Fruit fly (Drosophila melanogaster) whole organism, adult: Measurements from ENCODE around the gene CG46458.

Experiments used
- CG11617 ChIP-seq: fragments of 200-800 bp; sonication (Bioruptor generic); optimal IDR thresholded peaks from 2 replicates; lab custom pipeline; 2017; ENCODE audit warnings: mild to moderate bottlenecking, missing biosample characterization, missing genetic modification reagents, missing genetic modification characterization
- CG12768 ChIP-seq: fragments of 200-800 bp; sonication (Bioruptor generic); optimal IDR thresholded peaks from 2 replicates; lab custom pipeline; 2017; ENCODE audit warnings: missing biosample characterization, missing genetic modification characterization, mild to moderate bottlenecking, moderate library complexity, missing genetic modification reagents
- CG14711 ChIP-seq: fragments of 200-800 bp; sonication (Bioruptor generic); optimal IDR thresholded peaks from 2 replicates; lab custom pipeline; 2018; ENCODE audit warnings: missing biosample characterization, mild to moderate bottlenecking, missing genetic modification characterization, moderate library complexity
- CG1620 ChIP-seq: fragments of 200-800 bp; sonication (Bioruptor generic); optimal IDR thresholded peaks from 2 replicates; lab custom pipeline; 2016; ENCODE audit warnings: missing biosample characterization, missing genetic modification characterization
- CG33017 ChIP-seq: fragments of 200-800 bp; sonication (Bioruptor generic); optimal IDR thresholded peaks from 2 replicates; lab custom pipeline; 2018; ENCODE audit warnings: missing biosample characterization, mild to moderate bottlenecking, missing genetic modification characterization, moderate library complexity
- CG5204 ChIP-seq: fragments of 200-800 bp; sonication (Bioruptor generic); optimal IDR thresholded peaks from 2 replicates; lab custom pipeline; 2016; ENCODE audit warnings: missing biosample characterization, missing genetic modification characterization
- CG7045 ChIP-seq: fragments of 200-800 bp; sonication (Bioruptor generic); optimal IDR thresholded peaks from 2 replicates; lab custom pipeline; 2017; ENCODE audit warnings: missing biosample characterization, mild to moderate bottlenecking, missing genetic modification characterization
- CG7101 ChIP-seq: fragments of 200-800 bp; sonication (Bioruptor generic); optimal IDR thresholded peaks from 2 replicates; lab custom pipeline; 2018; ENCODE audit warnings: missing biosample characterization, mild to moderate bottlenecking, missing genetic modification characterization, moderate library complexity
- Clk ChIP-seq: fragments of 200-800 bp; sonication (Bioruptor generic); optimal IDR thresholded peaks from 2 replicates; lab custom pipeline; 2017; ENCODE audit warnings: missing biosample characterization, missing genetic modification characterization
- Crg-1 ChIP-seq: fragments of 200-800 bp; sonication (Bioruptor generic); optimal IDR thresholded peaks from 2 replicates; lab custom pipeline; 2016; ENCODE audit warnings: missing biosample characterization, missing genetic modification characterization
- Hr96 ChIP-seq: fragments of 200-800 bp; sonication (Bioruptor generic); optimal IDR thresholded peaks from 2 replicates; lab custom pipeline; 2016; ENCODE audit warnings: missing biosample characterization, missing genetic modification characterization
- Mnt ChIP-seq: fragments of 200-800 bp; sonication (Bioruptor generic); optimal IDR thresholded peaks from 2 replicates; lab custom pipeline; 2016; ENCODE audit warnings: missing biosample characterization, mild to moderate bottlenecking, missing genetic modification characterization
- bab1 ChIP-seq: fragments of 200-800 bp; sonication (Bioruptor generic); optimal IDR thresholded peaks from 3 replicates; lab custom pipeline; 2019; ENCODE audit warnings: missing biosample characterization, mild to moderate bottlenecking, missing genetic modification characterization, moderate library complexity
- cic ChIP-seq: fragments of 200-800 bp; sonication (Bioruptor generic); optimal IDR thresholded peaks from 2 replicates; lab custom pipeline; 2017; ENCODE audit warnings: missing biosample characterization, mild to moderate bottlenecking, missing genetic modification characterization, moderate library complexity
- cnc ChIP-seq, 2 experiments: fragments of >200 bp; optimal IDR thresholded peaks; 2 replicates each; lab custom pipeline; 2017
- kay ChIP-seq: fragments of 200-800 bp; sonication (Bioruptor generic); peaks from one replicate; lab custom pipeline; 2016; ENCODE audit warnings: missing biosample characterization, missing genetic modification characterization, borderline replicate concordance
- ovo ChIP-seq: fragments of 200-800 bp; sonication (Bioruptor generic); optimal IDR thresholded peaks from 2 replicates; lab custom pipeline; 2016; ENCODE audit warnings: missing biosample characterization, missing genetic modification characterization
- pad ChIP-seq: fragments of 200-800 bp; sonication (Bioruptor generic); optimal IDR thresholded peaks from 3 replicates; lab custom pipeline; 2017; ENCODE audit warnings: missing biosample characterization, missing genetic modification characterization, mild to moderate bottlenecking, moderate library complexity, missing genetic modification reagents
- tj ChIP-seq: fragments of 200-800 bp; sonication (Bioruptor generic); optimal IDR thresholded peaks from 3 replicates; lab custom pipeline; 2017; ENCODE audit warnings: missing biosample characterization, mild to moderate bottlenecking, missing genetic modification characterization, moderate library complexity
- toe ChIP-seq: fragments of 200-800 bp; sonication (Bioruptor generic); optimal IDR thresholded peaks from 2 replicates; lab custom pipeline; 2016; ENCODE audit warnings: missing biosample characterization, missing genetic modification characterization

CG46458 gene

DNA sequence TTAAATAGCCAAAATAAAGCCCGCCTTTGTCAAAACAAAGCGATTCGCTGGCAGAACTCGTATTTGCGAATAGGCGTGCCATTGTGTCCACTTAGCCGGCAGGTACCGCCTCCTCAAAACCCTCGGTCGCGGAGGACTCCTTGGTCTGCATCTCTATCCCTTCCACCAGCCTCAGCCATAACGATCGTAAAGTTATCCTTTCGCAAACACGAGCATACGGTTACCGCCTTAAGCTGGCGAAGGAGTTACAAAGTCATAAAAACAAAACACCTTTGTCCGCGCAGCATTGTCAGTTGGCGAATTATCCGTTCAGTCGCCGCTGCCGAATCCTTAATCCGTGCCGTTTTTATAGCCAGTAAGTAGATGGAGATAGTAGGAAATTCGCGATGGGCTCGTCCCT, 90.0 kb downstream of the CG46458 start:
- no peak for TF ChIP-seq CG11617 (GFP tag; lab: Kevin White, UChicago)
- no peak for TF ChIP-seq CG33017 (tag; lab: Kevin White, UChicago)
- no peak for TF ChIP-seq CG7101 (tag; lab: Kevin White, UChicago)
- TF ChIP-seq kay (GFP tag; lab: Kevin White, UChicago), result no peak
- no peak for TF ChIP-seq toe (GFP tag; lab: Kevin White, UChicago)
- no peak for TF ChIP-seq CG1620 (GFP tag; lab: Kevin White, UChicago)
- TF ChIP-seq ovo, result no peak
- no peak for TF ChIP-seq CG14711 (tag; lab: Kevin White, UChicago)
- TF ChIP-seq CG5204 (GFP tag; lab: Kevin White, UChicago), result no peak
- TF ChIP-seq CG12768, result no peak
- no peak for TF ChIP-seq Mnt (GFP tag; lab: Kevin White, UChicago)
- no peak for TF ChIP-seq tj (GFP tag; lab: Kevin White, UChicago)
- TF ChIP-seq cnc (optimal IDR thresholded peaks at IDR 0.05; lab: Kevin White, UChicago), result no peak
- TF ChIP-seq pad (GFP tag; lab: Kevin White, UChicago), result no peak
- TF ChIP-seq cic (GFP tag; lab: Kevin White, UChicago), result no peak
- no peak for TF ChIP-seq Hr96 (GFP tag; lab: Kevin White, UChicago)
- TF ChIP-seq Clk (GFP tag; lab: Kevin White, UChicago), result no peak

DNA sequence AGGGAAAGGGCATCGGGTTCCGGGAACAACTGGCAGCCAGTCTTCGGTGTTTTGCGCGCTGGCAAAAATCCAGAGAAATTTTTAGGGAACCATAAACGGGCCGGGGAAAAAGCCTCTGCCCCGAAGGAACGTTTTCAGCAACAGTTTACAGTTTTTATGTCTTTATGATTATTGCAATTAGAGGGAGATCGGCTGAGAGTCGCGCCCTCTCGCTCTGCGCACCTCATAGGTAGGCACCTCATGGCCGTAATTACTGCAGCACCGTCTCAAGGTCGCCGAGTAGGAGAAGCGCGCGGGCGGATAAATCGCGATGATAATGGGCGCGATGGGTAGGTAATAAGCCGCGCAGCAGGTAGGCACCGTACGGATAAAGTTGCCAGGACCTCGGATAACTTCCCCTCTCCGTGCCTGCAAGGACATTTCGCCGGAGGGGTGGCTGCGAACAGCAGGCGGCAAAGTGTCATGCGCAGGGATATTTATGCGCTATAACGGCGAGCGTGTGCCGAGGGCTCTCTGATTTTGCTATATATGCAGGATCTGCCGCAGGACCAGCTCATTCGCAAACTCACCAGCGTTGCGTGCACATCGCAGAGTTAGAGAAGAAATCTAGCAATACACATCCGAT, 94.3 kb downstream of the CG46458 start, which contains the start of gene ftz:
Gene ftz (plus strand): TSS at position 556 of the 625 bp plus-strand sequence.
- TF ChIP-seq cnc (optimal IDR thresholded peaks at IDR 0.05; lab: Kevin White, UChicago) (no peak), kay (GFP tag; lab: Kevin White, UChicago) (no peak), CG33017 (tag; lab: Kevin White, UChicago) (no peak), CG11617 (GFP tag; lab: Kevin White, UChicago) (no peak), CG14711 (tag; lab: Kevin White, UChicago) (no peak), Crg-1 (GFP tag; lab: Kevin White, UChicago) (no peak), Clk (GFP tag; lab: Kevin White, UChicago) (no peak), Mnt (GFP tag; lab: Kevin White, UChicago) (no peak), ovo (no peak), CG7101 (tag; lab: Kevin White, UChicago) (no peak), cic (GFP tag; lab: Kevin White, UChicago) (no peak), CG12768 (no peak), Hr96 (GFP tag; lab: Kevin White, UChicago) (no peak)

dm6 chr3R:6862577-6862976, 95.6 kb downstream of the CG46458 start:
- TF ChIP-seq CG5204 (GFP tag; lab: Kevin White, UChicago), result no peak
- TF ChIP-seq Mnt (GFP tag; lab: Kevin White, UChicago), result no peak
- no peak for TF ChIP-seq pad (GFP tag; lab: Kevin White, UChicago)
- TF ChIP-seq ovo, result no peak
- no peak for TF ChIP-seq kay (GFP tag; lab: Kevin White, UChicago)

DNA sequence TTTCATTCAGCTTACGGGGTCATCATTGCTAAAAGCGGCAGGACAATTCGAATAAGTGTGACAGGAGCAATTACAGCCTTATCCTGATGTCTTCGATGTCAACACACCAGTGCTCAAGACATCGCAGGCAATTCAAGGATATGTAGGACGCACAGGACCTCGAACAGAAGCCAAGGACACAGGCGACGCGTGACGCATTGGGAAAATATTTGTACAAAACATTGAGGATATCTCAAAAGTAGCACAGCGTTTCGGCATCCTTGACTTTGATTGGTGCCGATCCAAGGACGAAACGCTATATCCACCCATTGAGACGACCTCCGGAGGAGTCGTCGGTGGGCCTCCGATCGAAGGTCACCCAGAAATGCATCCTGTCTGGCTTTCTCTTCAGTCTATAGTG, 98.1 kb downstream of the CG46458 start:
- TF ChIP-seq ovo (no peak), CG14711 (tag; lab: Kevin White, UChicago) (no peak), kay (GFP tag; lab: Kevin White, UChicago) (no peak), Mnt (GFP tag; lab: Kevin White, UChicago) (no peak), cnc (optimal IDR thresholded peaks at IDR 0.05; lab: Kevin White, UChicago) (no peak), Hr96 (GFP tag; lab: Kevin White, UChicago) (no peak), CG5204 (GFP tag; lab: Kevin White, UChicago) (no peak), bab1 (GFP tag; lab: Kevin White, UChicago) (no peak), tj (GFP tag; lab: Kevin White, UChicago) (no peak), cic (GFP tag; lab: Kevin White, UChicago) (no peak), CG7045 (GFP tag; lab: Kevin White, UChicago) (no peak), toe (GFP tag; lab: Kevin White, UChicago) (no peak), CG12768 (no peak), CG7101 (tag; lab: Kevin White, UChicago) (no peak), CG33017 (tag; lab: Kevin White, UChicago) (no peak), Clk (GFP tag; lab: Kevin White, UChicago) (no peak), pad (GFP tag; lab: Kevin White, UChicago) (no peak)

dm6 chr3R:6858997-6859396, 99.2 kb downstream of the CG46458 start:
- TF ChIP-seq Crg-1 (GFP tag; lab: Kevin White, UChicago), result no peak

DNA sequence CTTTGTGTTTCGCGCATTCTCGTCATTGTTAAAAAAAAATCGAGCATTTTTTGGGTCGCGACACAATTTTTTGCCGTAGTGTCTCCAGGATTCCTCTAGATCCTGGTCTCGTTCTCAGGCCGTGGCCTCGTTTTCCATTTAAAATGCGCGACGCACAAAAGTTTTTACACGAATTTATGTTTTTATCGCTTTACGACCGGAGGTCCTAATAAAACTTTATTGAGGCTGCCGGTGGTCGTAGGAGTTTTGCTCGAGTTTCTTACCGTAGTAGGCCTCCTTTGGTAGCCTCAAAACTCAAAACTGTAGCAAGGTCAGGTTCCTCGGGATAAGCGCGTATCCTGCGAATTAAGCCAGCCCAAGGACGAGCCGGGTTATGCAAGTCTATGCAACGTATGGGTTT, 100.7 kb downstream of the CG46458 start:
- no peak for TF ChIP-seq Mnt (GFP tag; lab: Kevin White, UChicago)
- no peak for TF ChIP-seq ovo
- TF ChIP-seq tj (GFP tag; lab: Kevin White, UChicago), result no peak
- no peak for TF ChIP-seq CG5204 (GFP tag; lab: Kevin White, UChicago)
- no peak for TF ChIP-seq Clk (GFP tag; lab: Kevin White, UChicago)
- no peak for TF ChIP-seq Hr96 (GFP tag; lab: Kevin White, UChicago)
